Worm (Caenorhabditis elegans) whole organism, young adult: ENCODE measurements around the gene F54B8.1.

Experiments
- snpc-4 ChIP-seq, 5 experiments: fragments of 150-350 bp in 1 of 5; sonication (generic microtip) in 4 of 5; optimal IDR thresholded peaks; 2 replicates each; lab custom pipeline; 2014 to 2018; ENCODE audit warnings: missing genetic modification characterization in 5 of 5, missing biosample characterization in 3 of 5, antibody characterized with exemption in 2 of 5, mild to moderate bottlenecking in 2 of 5, missing compliant biosample characterization in 2 of 5, missing genotype in 2 of 5, moderate library complexity in 2 of 5, missing genetic modification reagents in 1 of 5
- tbp1 ChIP-seq: fragments of 200-800 bp; sonication (Bioruptor generic); optimal IDR thresholded peaks from 2 replicates; lab custom pipeline; 2018; ENCODE audit warnings: mild to moderate bottlenecking, missing genetic modification characterization, missing compliant biosample characterization
- xnd-1 ChIP-seq: sonication (generic microtip); optimal IDR thresholded peaks from 2 replicates; lab custom pipeline; 2016; ENCODE audit warnings: missing genotype, missing genetic modification reagents, missing genetic modification characterization, missing compliant biosample characterization
- ztf-6 ChIP-seq: fragments of 200-800 bp; sonication (Bioruptor generic); IDR thresholded peaks from 2 replicates; pipeline ENCODE4 v1.3.6; 2022; ENCODE audit warnings: missing genetic modification reagents, missing genetic modification characterization, missing compliant biosample characterization

DNA sequence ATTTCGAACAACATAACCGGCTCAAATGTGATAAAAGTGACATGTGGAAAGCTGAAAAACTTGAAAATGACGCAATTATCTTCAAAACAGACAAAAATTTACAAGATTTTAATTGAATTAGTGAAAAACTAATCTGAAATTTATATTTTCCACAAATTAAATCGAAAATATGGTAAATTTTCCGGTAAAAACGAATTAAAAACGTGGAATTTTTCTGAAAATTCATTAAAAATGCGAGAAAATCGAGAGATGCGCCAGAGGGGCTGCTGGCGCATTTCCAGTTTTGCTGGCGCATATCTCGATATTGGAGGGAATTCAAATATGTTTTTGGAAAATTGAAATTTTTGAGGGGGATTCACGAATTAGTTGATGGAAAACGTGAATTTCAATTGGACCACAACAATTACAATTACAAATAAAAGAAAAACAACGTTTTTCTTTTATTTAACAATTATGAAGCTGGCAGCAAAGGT is 44.4 kb upstream of the F54B8.1 start, which contains the start of the genes haf-3 and F57A10.2:
- TF ChIP-seq snpc-4 (GFP tag; optimal IDR thresholded peaks at IDR 0.05; lab: Kevin White, UChicago) (peak; percentile 36), snpc-4 (tag; optimal IDR thresholded peaks at IDR 0.05; lab: Kevin White, UChicago) (peak; percentile 70 to 86 (median 81)), ztf-6 (no peak), tbp1 (GFP tag; lab: Kevin White, UChicago) (peak; percentile 72), xnd-1 (peak; percentile 56)
